Worm (Caenorhabditis elegans) whole organism, L1 larva: Measurements from ENCODE around the gene Y47D7A.7.

Experiments used
- ama-1 ChIP-seq: fragments of 150-350 bp; optimal IDR thresholded peaks from 2 replicates; lab custom pipeline; 2014
- fkh-10 ChIP-seq: sonication (generic microtip); optimal IDR thresholded peaks from 2 replicates; lab custom pipeline; 2017; ENCODE audit warnings: missing biosample characterization, missing genetic modification reagents, missing genetic modification characterization
- fkh-4 ChIP-seq: sonication (generic microtip); optimal IDR thresholded peaks from 2 replicates; lab custom pipeline; 2016; ENCODE audit warnings: missing compliant biosample characterization, missing genetic modification characterization, borderline replicate concordance
- mep-1 ChIP-seq: fragments of 150-350 bp; optimal IDR thresholded peaks from 2 replicates; lab custom pipeline; 2014; ENCODE audit warnings: missing biosample characterization, missing genetic modification characterization
- nhr-11 ChIP-seq: fragments of 150-350 bp; optimal IDR thresholded peaks from 2 replicates; lab custom pipeline; 2014; ENCODE audit warnings: missing biosample characterization, missing genetic modification characterization
- nhr-19 ChIP-seq: fragments of 200-800 bp; sonication (Bioruptor generic); conservative IDR thresholded peaks from 2 replicates; pipeline ENCODE4 v1.3.6; 2022; ENCODE audit warnings: missing genetic modification characterization, missing compliant biosample characterization
- nhr-237 ChIP-seq: fragments of 150-350 bp; optimal IDR thresholded peaks from 2 replicates; lab custom pipeline; 2014; ENCODE audit warnings: missing biosample characterization, missing genetic modification characterization
- nhr-85 ChIP-seq: sonication (generic microtip); peaks from one replicate; lab custom pipeline; 2016; ENCODE audit warnings: missing genetic modification characterization, inconsistent platforms, missing compliant biosample characterization
- pag-3 ChIP-seq: sonication (generic microtip); optimal IDR thresholded peaks from 2 replicates; lab custom pipeline; 2017; ENCODE audit warnings: missing genetic modification characterization, mild to moderate bottlenecking, missing compliant biosample characterization, antibody characterized with exemption, borderline replicate concordance; ENCODE audit not compliant: insufficient read depth
- pqm-1 ChIP-seq: sonication (generic microtip); optimal IDR thresholded peaks from 3 replicates; lab custom pipeline; 2017; ENCODE audit warnings: missing biosample characterization, missing genetic modification characterization
- sptf-1 ChIP-seq: fragments of 150-350 bp; optimal IDR thresholded peaks from 2 replicates; lab custom pipeline; 2014; ENCODE audit warnings: missing biosample characterization, missing genetic modification characterization
- zag-1 ChIP-seq: fragments of 150-350 bp; optimal IDR thresholded peaks from 2 replicates; lab custom pipeline; 2014; ENCODE audit warnings: missing biosample characterization, missing genetic modification characterization

DNA sequence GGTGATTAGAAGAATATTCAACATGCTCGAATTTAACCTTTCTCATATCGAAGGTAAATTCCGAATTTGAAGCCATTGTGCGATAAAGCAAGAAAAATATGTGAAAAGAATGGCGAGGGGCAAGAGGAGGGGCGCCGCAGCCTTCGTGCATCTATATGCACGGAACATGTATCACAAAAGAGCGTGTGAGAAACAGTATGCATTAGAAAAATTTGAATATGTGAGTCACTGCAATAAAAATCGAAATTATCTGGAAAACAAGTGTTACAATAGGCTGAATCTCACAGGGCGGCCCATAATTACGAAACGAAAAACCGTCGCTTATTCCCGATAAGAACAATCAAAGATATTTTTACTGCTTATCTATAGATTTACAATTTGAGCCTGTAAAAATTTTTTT is 17.8 kb downstream of the Y47D7A.7 start, which contains the start of gene F13A2.5:
- TF ChIP-seq nhr-19 (GFP tag; lab: Robert Waterston, UW) = no peak
- no peak for TF ChIP-seq sptf-1 (tag; lab: Kevin White, UChicago)
- no peak for TF ChIP-seq pag-3 (tag; lab: Kevin White, UChicago)
- TF ChIP-seq fkh-10 = no peak
- no peak for TF ChIP-seq nhr-85
- no peak for TF ChIP-seq mep-1
- no peak for TF ChIP-seq ama-1 (lab: Kevin White, UChicago)
- no peak for TF ChIP-seq zag-1 (tag; lab: Kevin White, UChicago)
- no peak for TF ChIP-seq pqm-1
- TF ChIP-seq nhr-237 (tag; lab: Kevin White, UChicago) = no peak
- TF ChIP-seq fkh-4 (tag; lab: Kevin White, UChicago) = no peak
- no peak for TF ChIP-seq nhr-11 (tag; lab: Kevin White, UChicago)
